Fruit fly (Drosophila melanogaster): Measurements from ENCODE around the gene CG4456.

Gene CG4456

DNA sequence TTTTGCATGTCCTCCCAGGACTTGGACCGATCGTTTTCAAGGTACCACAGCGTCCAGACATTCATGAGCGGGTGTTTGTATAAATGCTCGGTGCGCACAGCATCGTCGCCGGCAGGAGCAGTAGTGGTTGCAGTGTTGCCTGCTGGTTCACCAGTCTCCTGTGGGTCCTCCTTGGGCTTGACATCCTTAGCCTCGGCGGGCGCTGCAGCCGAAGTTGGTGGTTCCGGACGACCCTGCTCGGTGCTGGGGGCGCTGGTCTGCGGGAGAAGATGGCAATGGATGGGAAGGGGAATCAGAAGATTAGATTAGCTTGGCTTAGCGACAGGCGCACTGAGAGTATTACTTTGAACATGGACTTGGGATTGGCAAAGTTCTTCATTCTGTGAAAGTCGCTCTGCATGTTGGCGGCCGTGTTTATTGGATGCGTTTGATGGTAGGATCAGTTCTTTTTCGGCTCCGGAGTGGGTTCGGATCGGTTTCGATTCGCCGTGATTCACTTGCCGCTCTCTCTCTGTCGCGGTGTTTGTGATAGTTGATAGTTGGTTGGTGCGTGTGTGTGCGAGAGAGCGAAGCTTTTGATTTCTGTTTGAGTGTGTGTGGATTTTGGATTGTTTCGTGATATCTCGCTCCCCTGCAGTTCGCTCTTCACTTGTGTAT lies 28.3 kb downstream of the CG4456 start:
- TF ChIP-seq CG14711 (tag; optimal IDR thresholded peaks at IDR 0.05): no peak
- no peak for TF ChIP-seq kay (GFP tag; ENCODE audit: borderline replicate concordance)
- no peak for TF ChIP-seq ovo (GFP tag; optimal IDR thresholded peaks at IDR 0.05)
- TF ChIP-seq tj (GFP tag; optimal IDR thresholded peaks at IDR 0.05): no peak
- TF ChIP-seq CG7045 (GFP tag; optimal IDR thresholded peaks at IDR 0.05): no peak
- TF ChIP-seq Clk (GFP tag; optimal IDR thresholded peaks at IDR 0.05): no peak
- TF ChIP-seq cnc (optimal IDR thresholded peaks at IDR 0.05): no peak
- no peak for TF ChIP-seq pad (GFP tag; optimal IDR thresholded peaks at IDR 0.05)
- no peak for TF ChIP-seq bab1 (GFP tag; optimal IDR thresholded peaks at IDR 0.05)
- TF ChIP-seq cic (GFP tag; optimal IDR thresholded peaks at IDR 0.05): no peak
- TF ChIP-seq CG1620 (GFP tag; optimal IDR thresholded peaks at IDR 0.05): no peak
- no peak for TF ChIP-seq CG11617 (GFP tag; optimal IDR thresholded peaks at IDR 0.05)

- TF ChIP-seq CG12768 (GFP tag; optimal IDR thresholded peaks at IDR 0.05): peak; percentile 13
- no peak for TF ChIP-seq Clk (GFP tag; optimal IDR thresholded peaks at IDR 0.05)
- no peak for TF ChIP-seq CG11617 (GFP tag; optimal IDR thresholded peaks at IDR 0.05)
- TF ChIP-seq tj (GFP tag; optimal IDR thresholded peaks at IDR 0.05): peak; percentile 74
- peak; percentile 93 for TF ChIP-seq ovo (GFP tag; optimal IDR thresholded peaks at IDR 0.05)
- no peak for TF ChIP-seq CG1620 (GFP tag; optimal IDR thresholded peaks at IDR 0.05)
- no peak for TF ChIP-seq CG7045 (GFP tag; optimal IDR thresholded peaks at IDR 0.05)
- no peak for TF ChIP-seq Mnt (GFP tag; optimal IDR thresholded peaks at IDR 0.05)
- TF ChIP-seq pad (GFP tag; optimal IDR thresholded peaks at IDR 0.05): peak; percentile 87
- no peak for TF ChIP-seq CG14711 (tag; optimal IDR thresholded peaks at IDR 0.05)
- TF ChIP-seq Hr96 (GFP tag; optimal IDR thresholded peaks at IDR 0.05): no peak
- peak; percentile 96 for TF ChIP-seq kay (GFP tag; ENCODE audit: borderline replicate concordance)
Observed at dm6 chr3L:9401354-9402156, 29.0 kb downstream of the CG4456 start.

- TF ChIP-seq Mnt (GFP tag; optimal IDR thresholded peaks at IDR 0.05): peak; percentile 78
- TF ChIP-seq toe (GFP tag; optimal IDR thresholded peaks at IDR 0.05): no peak
- peak; percentile 38 for TF ChIP-seq kay (GFP tag; ENCODE audit: borderline replicate concordance)
- peak; percentile 87 for TF ChIP-seq CG14711 (tag; optimal IDR thresholded peaks at IDR 0.05)
- peak; percentile 38 for TF ChIP-seq tj (GFP tag; optimal IDR thresholded peaks at IDR 0.05)
- peak; percentile 9 for TF ChIP-seq bab1 (GFP tag; optimal IDR thresholded peaks at IDR 0.05)
Observed at dm6 chr3L:9402157-9402890, 29.8 kb downstream of the CG4456 start, which contains the start of gene eIF4E1. Gene eIF4E1 (minus strand): TSS chr3L:9402460.

dm6 chr3L:9404497-9404896 lies 32.0 kb downstream of the CG4456 start, which contains the start of gene Cpr67B:
Gene Cpr67B (plus strand): TSS chr3L:9404797.
- TF ChIP-seq Hr96 (GFP tag; optimal IDR thresholded peaks at IDR 0.05) (no peak), Clk (GFP tag; optimal IDR thresholded peaks at IDR 0.05) (no peak), Crg-1 (GFP tag; optimal IDR thresholded peaks at IDR 0.05) (no peak)

- no peak for TF ChIP-seq CG7101 (tag; optimal IDR thresholded peaks at IDR 0.05)
Observed at dm6 chr3L:9410030-9410589, 37.6 kb downstream of the CG4456 start.

dm6 chr3L:9410754-9411423 lies 38.4 kb downstream of the CG4456 start, which contains the start of the genes CG4022 and Cpsf5:
Gene CG4022 (minus strand): TSS chr3L:9410832.
Gene Cpsf5 (plus strand): TSS chr3L:9411038.
- TF ChIP-seq Mnt (GFP tag; optimal IDR thresholded peaks at IDR 0.05): peak; percentile 89
- peak; percentile 80 for TF ChIP-seq bab1 (GFP tag; optimal IDR thresholded peaks at IDR 0.05)
- TF ChIP-seq Hr96 (GFP tag; optimal IDR thresholded peaks at IDR 0.05): no peak
- TF ChIP-seq toe (GFP tag; optimal IDR thresholded peaks at IDR 0.05): peak; percentile 91
- peak; percentile 78 for TF ChIP-seq CG12768 (GFP tag; optimal IDR thresholded peaks at IDR 0.05)
- peak; percentile 74 for TF ChIP-seq ovo (GFP tag; optimal IDR thresholded peaks at IDR 0.05)
- peak; percentile 83 for TF ChIP-seq CG7045 (GFP tag; optimal IDR thresholded peaks at IDR 0.05)
- TF ChIP-seq kay (GFP tag; ENCODE audit: borderline replicate concordance): peak; percentile 87
- TF ChIP-seq tj (GFP tag; optimal IDR thresholded peaks at IDR 0.05): peak; percentile 72
- peak; percentile 77 for TF ChIP-seq Crg-1 (GFP tag; optimal IDR thresholded peaks at IDR 0.05)
- peak; percentile 62 for TF ChIP-seq Clk (GFP tag; optimal IDR thresholded peaks at IDR 0.05)
- TF ChIP-seq pad (GFP tag; optimal IDR thresholded peaks at IDR 0.05): peak; percentile 61
- TF ChIP-seq cnc (optimal IDR thresholded peaks at IDR 0.05): no peak
- TF ChIP-seq cic (GFP tag; optimal IDR thresholded peaks at IDR 0.05): peak; percentile 66
- peak; percentile 88 for TF ChIP-seq CG7101 (tag; optimal IDR thresholded peaks at IDR 0.05)
- TF ChIP-seq CG5204 (GFP tag; optimal IDR thresholded peaks at IDR 0.05): no peak
- TF ChIP-seq CG33017 (tag; optimal IDR thresholded peaks at IDR 0.05): peak; percentile 84
- TF ChIP-seq CG1620 (GFP tag; optimal IDR thresholded peaks at IDR 0.05): peak; percentile 84
- peak; percentile 85 for TF ChIP-seq CG14711 (tag; optimal IDR thresholded peaks at IDR 0.05)
- peak; percentile 90 for TF ChIP-seq CG11617 (GFP tag; optimal IDR thresholded peaks at IDR 0.05)

All from whole organism, adult.